Worm (Caenorhabditis elegans) whole organism, L1 larva: ENCODE measurements around the gene F09E5.16.

Source experiments
- Y116A8C.19 ChIP-seq: sonication (generic microtip); optimal IDR thresholded peaks from 2 replicates; lab custom pipeline; 2016; ENCODE audit warnings: missing compliant biosample characterization, missing genetic modification characterization, borderline replicate concordance
- aha-1 ChIP-seq: fragments of 150-350 bp; optimal IDR thresholded peaks from 2 replicates; lab custom pipeline; 2014; ENCODE audit warnings: missing biosample characterization, missing genetic modification characterization
- alr-1 ChIP-seq: fragments of 200-800 bp; sonication (Bioruptor generic); optimal IDR thresholded peaks from 2 replicates; lab custom pipeline; 2018; ENCODE audit warnings: borderline replicate concordance, mild to moderate bottlenecking, missing genetic modification characterization, missing compliant biosample characterization
- aly-2 ChIP-seq: fragments of 150-350 bp; optimal IDR thresholded peaks from 2 replicates; lab custom pipeline; 2014; ENCODE audit warnings: missing biosample characterization, missing genetic modification characterization
- ceh-8 ChIP-seq: fragments of 200-800 bp; sonication (Bioruptor generic); optimal IDR thresholded peaks from 2 replicates; lab custom pipeline; 2018; ENCODE audit warnings: mild to moderate bottlenecking, missing genetic modification characterization, moderate library complexity, missing compliant biosample characterization
- ceh-88 ChIP-seq: fragments of 200-800 bp; sonication (Bioruptor generic); IDR thresholded peaks from 2 replicates; pipeline ENCODE4 v1.3.6; 2022; ENCODE audit warnings: missing genetic modification characterization, missing compliant biosample characterization
- dpl-1 ChIP-seq, 3 experiments: fragments of 150-350 bp in 2 of 3; sonication (generic microtip) in 1 of 3; optimal IDR thresholded peaks; 2 replicates each; lab custom pipeline; 2014 to 2017; ENCODE audit warnings: missing biosample characterization in 3 of 3, missing genetic modification characterization in 3 of 3, missing genetic modification reagents in 3 of 3
- dsc-1 ChIP-seq: sonication (generic microtip); optimal IDR thresholded peaks from 2 replicates; lab custom pipeline; 2016; ENCODE audit warnings: mild to moderate bottlenecking, missing genetic modification characterization, missing compliant biosample characterization
- egl-13 ChIP-seq: sonication (generic microtip); optimal IDR thresholded peaks from 2 replicates; lab custom pipeline; 2016; ENCODE audit warnings: missing genotype, missing genetic modification reagents, missing genetic modification characterization, missing compliant biosample characterization
- egl-27 ChIP-seq, 2 experiments: fragments of 150-350 bp in 1 of 2; sonication (generic microtip); optimal IDR thresholded peaks; 3 replicates each; lab custom pipeline; 2017 to 2018; ENCODE audit warnings: missing biosample characterization in 2 of 2, missing genetic modification characterization in 2 of 2, missing genetic modification reagents in 2 of 2
- elt-2 ChIP-seq: sonication (generic microtip); optimal IDR thresholded peaks from 2 replicates; lab custom pipeline; 2016; ENCODE audit warnings: missing genetic modification characterization, mild to moderate bottlenecking, inconsistent platforms, missing compliant biosample characterization, missing genetic modification reagents
- elt-3 ChIP-seq, 6 experiments: fragments of 150-350 bp in 1 of 6; sonication (generic microtip); optimal IDR thresholded peaks; 2 replicates each; lab custom pipeline; 2017 to 2018; ENCODE audit warnings: missing biosample characterization in 6 of 6, missing genetic modification characterization in 6 of 6, inconsistent platforms in 1 of 6
- ets-5 ChIP-seq: fragments of 200-800 bp; sonication (Bioruptor generic); IDR thresholded peaks from 2 replicates; pipeline ENCODE4 v1.3.6; 2022; ENCODE audit warnings: missing genetic modification characterization, missing compliant biosample characterization
- fkh-10 ChIP-seq: sonication (generic microtip); optimal IDR thresholded peaks from 2 replicates; lab custom pipeline; 2017; ENCODE audit warnings: missing biosample characterization, missing genetic modification reagents, missing genetic modification characterization
- fkh-4 ChIP-seq: sonication (generic microtip); optimal IDR thresholded peaks from 2 replicates; lab custom pipeline; 2016; ENCODE audit warnings: missing compliant biosample characterization, missing genetic modification characterization, borderline replicate concordance
- fkh-8 ChIP-seq: sonication (generic microtip); optimal IDR thresholded peaks from 2 replicates; lab custom pipeline; 2016; ENCODE audit warnings: mild to moderate bottlenecking, missing genetic modification characterization, missing compliant biosample characterization
- grh-1 ChIP-seq: fragments of 200-800 bp; sonication (Bioruptor generic); IDR thresholded peaks from 2 replicates; pipeline ENCODE4 v1.3.6; 2022; ENCODE audit warnings: missing genetic modification reagents, missing genetic modification characterization, missing compliant biosample characterization
- hlh-17 ChIP-seq: fragments of 200-800 bp; sonication (Bioruptor generic); optimal IDR thresholded peaks from 2 replicates; lab custom pipeline; 2018; ENCODE audit warnings: missing genetic modification characterization, mild to moderate bottlenecking, missing compliant biosample characterization, moderate library complexity, borderline replicate concordance
- hlh-4 ChIP-seq: sonication (generic microtip); optimal IDR thresholded peaks from 2 replicates; lab custom pipeline; 2016; ENCODE audit warnings: mild to moderate bottlenecking, missing genetic modification characterization, missing compliant biosample characterization
- isw-1 ChIP-seq: fragments of 200-800 bp; sonication (Bioruptor generic); IDR thresholded peaks from 2 replicates; pipeline ENCODE4 v1.3.6; 2022; ENCODE audit warnings: missing genetic modification characterization, missing compliant biosample characterization
- jun-1 ChIP-seq: fragments of 150-350 bp; optimal IDR thresholded peaks from 2 replicates; lab custom pipeline; 2014; ENCODE audit warnings: missing biosample characterization, missing genetic modification reagents, missing genetic modification characterization
- lin-13 ChIP-seq: fragments of 150-350 bp; optimal IDR thresholded peaks from 2 replicates; lab custom pipeline; 2014; ENCODE audit warnings: missing biosample characterization, missing genetic modification reagents, missing genetic modification characterization
- lsy-2 ChIP-seq, 2 experiments: fragments of 150-350 bp; optimal IDR thresholded peaks; 2 replicates each; lab custom pipeline; 2014; ENCODE audit warnings: missing biosample characterization in 2 of 2, missing genetic modification characterization in 2 of 2
- mab-9 ChIP-seq: fragments of 200-800 bp; sonication (Bioruptor generic); IDR thresholded peaks from 2 replicates; pipeline ENCODE4 v1.3.6; 2022; ENCODE audit warnings: missing genetic modification reagents, missing genetic modification characterization, missing compliant biosample characterization
- mdl-1 ChIP-seq, 2 experiments: fragments of 150-350 bp; optimal IDR thresholded peaks; 2 replicates each; lab custom pipeline; 2014 to 2017; ENCODE audit warnings: missing biosample characterization in 2 of 2, missing genetic modification characterization in 2 of 2, inconsistent platforms in 1 of 2
- mep-1 ChIP-seq: fragments of 150-350 bp; optimal IDR thresholded peaks from 2 replicates; lab custom pipeline; 2014; ENCODE audit warnings: missing biosample characterization, missing genetic modification characterization
- nhr-12 ChIP-seq: sonication (generic microtip); optimal IDR thresholded peaks from 2 replicates; lab custom pipeline; 2017; ENCODE audit warnings: missing biosample characterization, missing genetic modification characterization
- nhr-19 ChIP-seq: fragments of 200-800 bp; sonication (Bioruptor generic); conservative IDR thresholded peaks from 2 replicates; pipeline ENCODE4 v1.3.6; 2022; ENCODE audit warnings: missing genetic modification characterization, missing compliant biosample characterization
- nhr-20 ChIP-seq: sonication (generic microtip); optimal IDR thresholded peaks from 2 replicates; lab custom pipeline; 2016; ENCODE audit warnings: mild to moderate bottlenecking, missing genetic modification characterization, missing compliant biosample characterization
- nhr-237 ChIP-seq: fragments of 150-350 bp; optimal IDR thresholded peaks from 2 replicates; lab custom pipeline; 2014; ENCODE audit warnings: missing biosample characterization, missing genetic modification characterization
- nhr-28 ChIP-seq: fragments of 150-350 bp; optimal IDR thresholded peaks from 2 replicates; lab custom pipeline; 2014; ENCODE audit warnings: missing biosample characterization, missing genetic modification characterization
- nhr-47 ChIP-seq: sonication (generic microtip); optimal IDR thresholded peaks from 2 replicates; lab custom pipeline; 2016; ENCODE audit warnings: mild to moderate bottlenecking, missing genetic modification characterization, moderate library complexity, missing compliant biosample characterization
- nhr-71 ChIP-seq: sonication (generic microtip); optimal IDR thresholded peaks from 2 replicates; lab custom pipeline; 2016; ENCODE audit warnings: mild to moderate bottlenecking, missing genetic modification characterization, moderate library complexity, missing compliant biosample characterization
- nhr-76 ChIP-seq: sonication (generic microtip); optimal IDR thresholded peaks from 2 replicates; lab custom pipeline; 2017; ENCODE audit warnings: missing biosample characterization, missing genetic modification characterization
- nhr-77 ChIP-seq: fragments of 150-350 bp; optimal IDR thresholded peaks from 2 replicates; lab custom pipeline; 2014; ENCODE audit warnings: missing biosample characterization, missing genetic modification characterization
- nhr-85 ChIP-seq: sonication (generic microtip); peaks from one replicate; lab custom pipeline; 2016; ENCODE audit warnings: missing genetic modification characterization, inconsistent platforms, missing compliant biosample characterization
- nhr-90 ChIP-seq: sonication (generic microtip); optimal IDR thresholded peaks from 2 replicates; lab custom pipeline; 2016; ENCODE audit warnings: mild to moderate bottlenecking, missing genetic modification characterization, missing compliant biosample characterization; ENCODE audit not compliant: poor library complexity
- pag-3 ChIP-seq: sonication (generic microtip); optimal IDR thresholded peaks from 2 replicates; lab custom pipeline; 2017; ENCODE audit warnings: missing genetic modification characterization, mild to moderate bottlenecking, missing compliant biosample characterization, antibody characterized with exemption, borderline replicate concordance; ENCODE audit not compliant: insufficient read depth
- pax-3 ChIP-seq: fragments of 200-800 bp; sonication (Bioruptor generic); optimal IDR thresholded peaks from 2 replicates; lab custom pipeline; 2018; ENCODE audit warnings: mild to moderate bottlenecking, missing genetic modification characterization, moderate library complexity, missing compliant biosample characterization
- pqm-1 ChIP-seq: sonication (generic microtip); optimal IDR thresholded peaks from 3 replicates; lab custom pipeline; 2017; ENCODE audit warnings: missing biosample characterization, missing genetic modification characterization
- rnt-1 ChIP-seq: sonication (generic microtip); optimal IDR thresholded peaks from 2 replicates; lab custom pipeline; 2016; ENCODE audit warnings: mild to moderate bottlenecking, missing genetic modification characterization, moderate library complexity, missing compliant biosample characterization
- skn-1 ChIP-seq: fragments of 150-350 bp; optimal IDR thresholded peaks from 2 replicates; lab custom pipeline; 2014; ENCODE audit warnings: missing biosample characterization, missing genetic modification characterization
- snu-23 ChIP-seq: sonication (generic microtip); optimal IDR thresholded peaks from 2 replicates; lab custom pipeline; 2016; ENCODE audit warnings: missing genetic modification characterization, missing compliant biosample characterization
- sox-4 ChIP-seq: sonication (generic microtip); optimal IDR thresholded peaks from 2 replicates; lab custom pipeline; 2016; ENCODE audit warnings: missing genetic modification characterization, missing compliant biosample characterization
- sptf-1 ChIP-seq: fragments of 150-350 bp; optimal IDR thresholded peaks from 2 replicates; lab custom pipeline; 2014; ENCODE audit warnings: missing biosample characterization, missing genetic modification characterization
- unc-130 ChIP-seq: fragments of 150-350 bp; optimal IDR thresholded peaks from 2 replicates; lab custom pipeline; 2017; ENCODE audit warnings: missing biosample characterization, missing genetic modification characterization, inconsistent platforms
- unc-62 ChIP-seq: fragments of 150-350 bp; optimal IDR thresholded peaks from 2 replicates; lab custom pipeline; 2014; ENCODE audit warnings: missing biosample characterization, missing genetic modification reagents, missing genetic modification characterization
- unc-86 ChIP-seq: sonication (generic microtip); optimal IDR thresholded peaks from 2 replicates; lab custom pipeline; 2016; ENCODE audit warnings: missing genetic modification characterization, missing compliant biosample characterization
- vab-15 ChIP-seq: sonication (generic microtip); optimal IDR thresholded peaks from 2 replicates; lab custom pipeline; 2017; ENCODE audit warnings: missing genotype, mild to moderate bottlenecking, missing genetic modification characterization, missing compliant biosample characterization
- zag-1 ChIP-seq: fragments of 150-350 bp; optimal IDR thresholded peaks from 2 replicates; lab custom pipeline; 2014; ENCODE audit warnings: missing biosample characterization, missing genetic modification characterization
- zip-4 ChIP-seq: fragments of 200-800 bp; sonication (Bioruptor generic); optimal IDR thresholded peaks from 2 replicates; lab custom pipeline; 2018; ENCODE audit warnings: mild to moderate bottlenecking, missing genetic modification characterization, moderate library complexity, missing compliant biosample characterization
- ztf-4 ChIP-seq: fragments of 150-350 bp; optimal IDR thresholded peaks from 2 replicates; lab custom pipeline; 2014; ENCODE audit warnings: missing biosample characterization, missing genetic modification characterization

F09E5.16 gene

ce11 chrII:5389831-5390323 is 24.3 kb upstream of the F09E5.16 start, which contains the start of gene ndx-6 (continued):
- no peak for TF ChIP-seq fkh-4 (tag; lab: Kevin White, UChicago)
- TF ChIP-seq elt-3 (tag; optimal IDR thresholded peaks at IDR 0.05; lab: Kevin White, UChicago): peak in 2 of 6 experiments; percentile 73 to 87
- peak; percentile 88 for TF ChIP-seq dsc-1 (tag; lab: Kevin White, UChicago)
- no peak for TF ChIP-seq alr-1 (tag; lab: Kevin White, UChicago)
- TF ChIP-seq mep-1: peak; percentile 92
- TF ChIP-seq lsy-2 (tag; optimal IDR thresholded peaks at IDR 0.05; lab: Kevin White, UChicago): peak; percentile 90 to 92
- TF ChIP-seq mdl-1 (tag; optimal IDR thresholded peaks at IDR 0.05; lab: Kevin White, UChicago): peak in 1 of 2 experiments; percentile 65
- no peak for TF ChIP-seq pag-3
- TF ChIP-seq rnt-1 (tag; lab: Kevin White, UChicago): peak; percentile 93
- TF ChIP-seq hlh-17 (GFP tag; lab: Kevin White, UChicago): no peak
- TF ChIP-seq nhr-85 (tag; lab: Kevin White, UChicago): peak; percentile 93
- TF ChIP-seq lin-13 (GFP tag; lab: Kevin White, UChicago): peak; percentile 77
- TF ChIP-seq mab-9: peak; percentile 39; the same call in 1 of the 2 replicates
- TF ChIP-seq nhr-12 (tag; lab: Kevin White, UChicago): no peak
- TF ChIP-seq nhr-19 (GFP tag; lab: Robert Waterston, UW): peak; percentile 87
- no peak for TF ChIP-seq nhr-76 (tag; lab: Kevin White, UChicago)
- TF ChIP-seq nhr-47 (tag; lab: Kevin White, UChicago): peak; percentile 90
- TF ChIP-seq snu-23 (GFP tag; lab: Kevin White, UChicago): peak; percentile 93
- TF ChIP-seq Y116A8C.19 (tag; lab: Kevin White, UChicago): no peak
- peak; percentile 76 for TF ChIP-seq ztf-4
- TF ChIP-seq isw-1 (GFP tag; lab: Robert Waterston, UW): peak; percentile 74
- peak; percentile 52 for TF ChIP-seq nhr-77 (tag; lab: Kevin White, UChicago)
- peak; percentile 83 for TF ChIP-seq unc-130 (tag; lab: Kevin White, UChicago)
- peak; percentile 7 for TF ChIP-seq pax-3
- TF ChIP-seq ceh-8: no peak
- TF ChIP-seq pqm-1 (tag; lab: Kevin White, UChicago): no peak
- TF ChIP-seq sox-4 (tag; lab: Kevin White, UChicago): peak; percentile 32
- peak; percentile 36 for TF ChIP-seq zip-4 (GFP tag; lab: Kevin White, UChicago)
- TF ChIP-seq jun-1 (tag; lab: Kevin White, UChicago): peak; percentile 80
- no peak for TF ChIP-seq unc-62 (GFP tag; lab: Kevin White, UChicago)
- TF ChIP-seq nhr-237 (tag; lab: Kevin White, UChicago): no peak
- TF ChIP-seq skn-1 (tag; lab: Kevin White, UChicago): peak; percentile 82
- TF ChIP-seq nhr-71 (tag; lab: Kevin White, UChicago): peak; percentile 90
- TF ChIP-seq sptf-1: no peak
- TF ChIP-seq aha-1: no peak
- TF ChIP-seq grh-1 (GFP tag; lab: Robert Waterston, UW): peak; percentile 60
- TF ChIP-seq unc-86 (tag; lab: Kevin White, UChicago): peak; percentile 76
- peak; percentile 46 for TF ChIP-seq fkh-10
- TF ChIP-seq zag-1: no peak
- peak; percentile 82 for TF ChIP-seq aly-2 (tag; lab: Kevin White, UChicago)
- TF ChIP-seq nhr-20 (tag; lab: Kevin White, UChicago): peak; percentile 91
- peak; percentile 86 for TF ChIP-seq elt-2 (tag; lab: Kevin White, UChicago)
- TF ChIP-seq vab-15: no peak
- TF ChIP-seq hlh-4 (tag; lab: Kevin White, UChicago): no peak
- no peak for TF ChIP-seq ets-5 (GFP tag; lab: Robert Waterston, UW)
- TF ChIP-seq fkh-8: peak; percentile 80
- no peak for TF ChIP-seq nhr-28 (tag; lab: Kevin White, UChicago)
- peak; percentile 88 for TF ChIP-seq nhr-90
- peak; percentile 64 for TF ChIP-seq egl-13
- TF ChIP-seq egl-27 (tag; optimal IDR thresholded peaks at IDR 0.05; lab: Kevin White, UChicago): no peak
- peak; percentile 99 for TF ChIP-seq dpl-1 (GFP tag; optimal IDR thresholded peaks at IDR 0.05; lab: Kevin White, UChicago)
- TF ChIP-seq ceh-88: no peak
